Fruit fly (Drosophila melanogaster): ENCODE data around the gene Top2.

Top2 gene

dm6 chr2L:19454070-19454751 lies 921 bp upstream of the Top2 start, which contains the start of gene CG10026:
Gene CG10026 (plus strand): TSS chr2L:19454256.
- TF ChIP-seq CG8159 (tag; optimal IDR thresholded peaks at IDR 0.05): peak; percentile 73
- TF ChIP-seq CG4496 (GFP tag; IDR thresholded peaks at IDR 0.05): no peak
- TF ChIP-seq CG13204 (GFP tag; optimal IDR thresholded peaks at IDR 0.05): no peak
- peak; percentile 69 for TF ChIP-seq CG15710 (tag; optimal IDR thresholded peaks at IDR 0.05)
- TF ChIP-seq rn (GFP tag; IDR thresholded peaks at IDR 0.05): no peak
- TF ChIP-seq CG17806 (tag; optimal IDR thresholded peaks at IDR 0.05): peak; percentile 29
- TF ChIP-seq CG12605 (GFP tag; IDR thresholded peaks at IDR 0.05): no peak
- peak; percentile 61 for TF ChIP-seq CG14655 (GFP tag; optimal IDR thresholded peaks at IDR 0.05)
- peak; percentile 11; the same call in 1 of the 2 replicates for TF ChIP-seq CG32121 (GFP tag; IDR thresholded peaks at IDR 0.05)
- peak; percentile 58 for TF ChIP-seq CG9948 (tag; optimal IDR thresholded peaks at IDR 0.05)
- no peak for TF ChIP-seq Ets98B (GFP tag; IDR thresholded peaks at IDR 0.05)
- TF ChIP-seq gl (tag; optimal IDR thresholded peaks at IDR 0.05): no peak
- peak; percentile 42 for TF ChIP-seq Pif1B (GFP tag; optimal IDR thresholded peaks at IDR 0.05)
- no peak for TF ChIP-seq fd96Ca (GFP tag; IDR thresholded peaks at IDR 0.05)
- peak; percentile 52 for TF ChIP-seq Snoo (tag; optimal IDR thresholded peaks at IDR 0.05)
- TF ChIP-seq EcR (GFP tag; optimal IDR thresholded peaks at IDR 0.05): peak; percentile 99
- TF ChIP-seq Pif1A (GFP tag; optimal IDR thresholded peaks at IDR 0.05): peak; percentile 59
- no peak for TF ChIP-seq CG10348 (GFP tag; IDR thresholded peaks at IDR 0.05)
- TF ChIP-seq CG8301 (tag; optimal IDR thresholded peaks at IDR 0.05): peak; percentile 48
- peak; percentile 60 for TF ChIP-seq CG34367 (tag; optimal IDR thresholded peaks at IDR 0.05)
- TF ChIP-seq D1 (tag; optimal IDR thresholded peaks at IDR 0.05): no peak

dm6 chr2L:19452535-19453317 lies 564 bp downstream of the Top2 start:
- peak; percentile 61 for TF ChIP-seq Ets98B (GFP tag; IDR thresholded peaks at IDR 0.05)
- no peak for TF ChIP-seq CG13204 (GFP tag; optimal IDR thresholded peaks at IDR 0.05)
- peak; percentile 21 for TF ChIP-seq CG8159 (tag; optimal IDR thresholded peaks at IDR 0.05)
- TF ChIP-seq D1 (tag; optimal IDR thresholded peaks at IDR 0.05): no peak
- TF ChIP-seq CG4496 (GFP tag; IDR thresholded peaks at IDR 0.05): no peak; the same call in 1 of the 3 replicates
- peak; percentile 33 for TF ChIP-seq CG8301 (tag; optimal IDR thresholded peaks at IDR 0.05)
- peak; percentile 68 for TF ChIP-seq CG12605 (GFP tag; IDR thresholded peaks at IDR 0.05)
- no peak for TF ChIP-seq Pif1B (GFP tag; optimal IDR thresholded peaks at IDR 0.05)
- TF ChIP-seq fd96Ca (GFP tag; IDR thresholded peaks at IDR 0.05): peak; percentile 70
- TF ChIP-seq CG17806 (tag; optimal IDR thresholded peaks at IDR 0.05): peak; percentile 25
- peak; percentile 52 for TF ChIP-seq CG14655 (GFP tag; optimal IDR thresholded peaks at IDR 0.05)
- no peak for TF ChIP-seq rn (GFP tag; IDR thresholded peaks at IDR 0.05)
- TF ChIP-seq Snoo (tag; optimal IDR thresholded peaks at IDR 0.05): no peak
- TF ChIP-seq CG10348 (GFP tag; IDR thresholded peaks at IDR 0.05): no peak
- TF ChIP-seq CG15710 (tag; optimal IDR thresholded peaks at IDR 0.05): no peak
- no peak for TF ChIP-seq CG9948 (tag; optimal IDR thresholded peaks at IDR 0.05)
- TF ChIP-seq gl (tag; optimal IDR thresholded peaks at IDR 0.05): no peak
- TF ChIP-seq CG32121 (GFP tag; IDR thresholded peaks at IDR 0.05): peak; percentile 57; the same call in 1 of the 2 replicates
- no peak for TF ChIP-seq CG34367 (tag; optimal IDR thresholded peaks at IDR 0.05)
- no peak for TF ChIP-seq EcR (GFP tag; optimal IDR thresholded peaks at IDR 0.05)

- TF ChIP-seq rn (GFP tag; IDR thresholded peaks at IDR 0.05): peak; percentile 85
- peak; percentile 85 for TF ChIP-seq CG8159 (tag; optimal IDR thresholded peaks at IDR 0.05)
- no peak for TF ChIP-seq CG14655 (GFP tag; optimal IDR thresholded peaks at IDR 0.05)
- peak; percentile 90 for TF ChIP-seq CG32121 (GFP tag; IDR thresholded peaks at IDR 0.05)
- peak; percentile 87 for TF ChIP-seq Snoo (tag; optimal IDR thresholded peaks at IDR 0.05)
- TF ChIP-seq CG17806 (tag; optimal IDR thresholded peaks at IDR 0.05): peak; percentile 82
- peak; percentile 58 for TF ChIP-seq EcR (GFP tag; optimal IDR thresholded peaks at IDR 0.05)
- TF ChIP-seq CG10348 (GFP tag; IDR thresholded peaks at IDR 0.05): 0 out of 2 replicates have a peak, but pooled peaks have one; percentile 36
- no peak for TF ChIP-seq D1 (tag; optimal IDR thresholded peaks at IDR 0.05)
- peak; percentile 82 for TF ChIP-seq CG8301 (tag; optimal IDR thresholded peaks at IDR 0.05)
- TF ChIP-seq CG12605 (GFP tag; IDR thresholded peaks at IDR 0.05): peak; percentile 64
- TF ChIP-seq CG15710 (tag; optimal IDR thresholded peaks at IDR 0.05): peak; percentile 89
- peak; percentile 94 for TF ChIP-seq fd96Ca (GFP tag; IDR thresholded peaks at IDR 0.05)
- peak; percentile 85 for TF ChIP-seq CG4496 (GFP tag; IDR thresholded peaks at IDR 0.05)
- peak; percentile 82 for TF ChIP-seq CG9948 (tag; optimal IDR thresholded peaks at IDR 0.05)
- TF ChIP-seq gl (tag; optimal IDR thresholded peaks at IDR 0.05): peak; percentile 71
- no peak for TF ChIP-seq Pif1A (GFP tag; optimal IDR thresholded peaks at IDR 0.05)
- TF ChIP-seq CG13204 (GFP tag; optimal IDR thresholded peaks at IDR 0.05): no peak
- TF ChIP-seq Ets98B (GFP tag; IDR thresholded peaks at IDR 0.05): peak; percentile 79
- TF ChIP-seq Pif1B (GFP tag; optimal IDR thresholded peaks at IDR 0.05): no peak
- TF ChIP-seq CG34367 (tag; optimal IDR thresholded peaks at IDR 0.05): peak; percentile 84
Observed at dm6 chr2L:19444734-19445140, 8.6 kb downstream of the Top2 start, which contains the start of gene Hs2st. Gene Hs2st (minus strand): TSS chr2L:19444750.

dm6 chr2L:19442627-19443026 lies 10.7 kb downstream of the Top2 start, which contains the start of gene CG10237:
Gene CG10237 (minus strand): TSS chr2L:19442727.
- TF ChIP-seq CG34367 (tag; optimal IDR thresholded peaks at IDR 0.05) (no peak), CG17806 (tag; optimal IDR thresholded peaks at IDR 0.05) (no peak), CG15710 (tag; optimal IDR thresholded peaks at IDR 0.05) (no peak), gl (tag; optimal IDR thresholded peaks at IDR 0.05) (no peak), EcR (GFP tag; optimal IDR thresholded peaks at IDR 0.05) (no peak), fd96Ca (GFP tag; IDR thresholded peaks at IDR 0.05) (no peak), CG32121 (GFP tag; IDR thresholded peaks at IDR 0.05) (no peak), CG13204 (GFP tag; optimal IDR thresholded peaks at IDR 0.05) (no peak), Snoo (tag; optimal IDR thresholded peaks at IDR 0.05) (no peak), CG4496 (GFP tag; IDR thresholded peaks at IDR 0.05) (no peak), CG12605 (GFP tag; IDR thresholded peaks at IDR 0.05) (no peak), Ets98B (GFP tag; IDR thresholded peaks at IDR 0.05) (no peak), CG14655 (GFP tag; optimal IDR thresholded peaks at IDR 0.05) (no peak), Pif1B (GFP tag; optimal IDR thresholded peaks at IDR 0.05) (no peak), CG8159 (tag; optimal IDR thresholded peaks at IDR 0.05) (no peak), Pif1A (GFP tag; optimal IDR thresholded peaks at IDR 0.05) (no peak), rn (GFP tag; IDR thresholded peaks at IDR 0.05) (no peak)

Measured in whole organism, pupa.